Fruit fly (Drosophila melanogaster) whole organism, wandering third instar larva: ENCODE data around the gene CG31960.

Experiments used
- Abd-B ChIP-seq: fragments of >200 bp; optimal IDR thresholded peaks from 2 replicates; lab custom pipeline; 2017; ENCODE audit warnings: missing biosample characterization, missing genetic modification characterization
- CG32264 ChIP-seq: fragments of 200-800 bp; sonication (Bioruptor generic); optimal IDR thresholded peaks from 2 replicates; lab custom pipeline; 2016; ENCODE audit warnings: missing biosample characterization, missing genetic modification characterization
- CG9705 ChIP-seq: fragments of 200-800 bp; sonication (Bioruptor generic); optimal IDR thresholded peaks from 2 replicates; lab custom pipeline; 2018; ENCODE audit warnings: missing biosample characterization, mild to moderate bottlenecking, missing genetic modification characterization
- CrebA ChIP-seq: fragments of 200-800 bp; sonication (Bioruptor generic); optimal IDR thresholded peaks from 2 replicates; lab custom pipeline; 2016; ENCODE audit warnings: missing biosample characterization, mild to moderate bottlenecking, missing genetic modification characterization, borderline replicate concordance
- Dfd ChIP-seq: fragments of >200 bp; optimal IDR thresholded peaks from 2 replicates; lab custom pipeline; 2017; ENCODE audit warnings: missing biosample characterization, missing genetic modification characterization
- Dif ChIP-seq: fragments of 200-275, 200-300 bp; sonication (Bioruptor generic); optimal IDR thresholded peaks from 2 replicates; lab custom pipeline; 2018; ENCODE audit warnings: missing biosample characterization, missing genetic modification characterization; ENCODE audit not compliant: partially characterized antibody
- GATAd ChIP-seq: sonication (Bioruptor generic); optimal IDR thresholded peaks from 2 replicates; lab custom pipeline; 2016; ENCODE audit warnings: missing biosample characterization, missing genetic modification characterization
- HLH106 ChIP-seq: fragments of 200-800 bp; optimal IDR thresholded peaks from 3 replicates; lab custom pipeline; 2019; ENCODE audit warnings: missing biosample characterization, mild to moderate bottlenecking, missing genetic modification characterization, moderate library complexity
- Hnf4 ChIP-seq: fragments of 200-800 bp; sonication (Bioruptor generic); optimal IDR thresholded peaks from 2 replicates; lab custom pipeline; 2016; ENCODE audit warnings: missing biosample characterization, mild to moderate bottlenecking, missing genetic modification characterization
- Hr78 ChIP-seq: fragments of >200 bp; optimal IDR thresholded peaks from 2 replicates; lab custom pipeline; 2017; ENCODE audit warnings: missing biosample characterization, missing genetic modification characterization
- Hr83 ChIP-seq: fragments of 200-300 bp; sonication (Bioruptor generic); optimal IDR thresholded peaks from 2 replicates; lab custom pipeline; 2016; ENCODE audit warnings: missing biosample characterization, mild to moderate bottlenecking, missing genetic modification characterization, moderate library complexity; ENCODE audit not compliant: poor library complexity, severe bottlenecking
- Jra ChIP-seq: sonication (Bioruptor generic); optimal IDR thresholded peaks from 2 replicates; lab custom pipeline; 2016; ENCODE audit warnings: missing biosample characterization, missing genetic modification characterization
- Mio ChIP-seq: sonication (Bioruptor generic); optimal IDR thresholded peaks from 2 replicates; lab custom pipeline; 2016; ENCODE audit warnings: missing biosample characterization, missing genetic modification characterization
- Myc ChIP-seq: fragments of >200 bp; optimal IDR thresholded peaks from 2 replicates; lab custom pipeline; 2017
- N ChIP-seq: fragments of >200 bp; optimal IDR thresholded peaks from 2 replicates; lab custom pipeline; 2018; ENCODE audit warnings: missing biosample characterization, missing external identifiers, missing genetic modification characterization
- OdsH ChIP-seq: fragments of 200-800 bp; sonication (Bioruptor generic); optimal IDR thresholded peaks from 2 replicates; lab custom pipeline; 2016; ENCODE audit warnings: missing biosample characterization, mild to moderate bottlenecking, missing genetic modification characterization
- Rel ChIP-seq, 2 experiments: fragments of 200-800 bp; sonication (Bioruptor generic) in 1 of 2; optimal IDR thresholded peaks; 2 replicates in 1 of 2; 3 replicates in 1 of 2; lab custom pipeline; 2016 to 2019; ENCODE audit warnings: mild to moderate bottlenecking in 2 of 2, missing biosample characterization in 2 of 2, missing genetic modification characterization in 2 of 2, moderate library complexity in 1 of 2
- Sp1 ChIP-seq: fragments of 200-800 bp; sonication (Bioruptor generic); optimal IDR thresholded peaks from 3 replicates; lab custom pipeline; 2019; ENCODE audit warnings: missing biosample characterization, mild to moderate bottlenecking, missing genetic modification characterization, moderate library complexity
- Vsx2 ChIP-seq: fragments of 200-300, 225-300 bp; sonication (Bioruptor generic); optimal IDR thresholded peaks from 2 replicates; lab custom pipeline; 2018; ENCODE audit warnings: missing biosample characterization, missing genetic modification characterization; ENCODE audit not compliant: partially characterized antibody
- br ChIP-seq: fragments of 200-800 bp; sonication (Bioruptor generic); optimal IDR thresholded peaks from 2 replicates; lab custom pipeline; 2016; ENCODE audit warnings: missing biosample characterization, missing genetic modification characterization
- brk ChIP-seq: fragments of 200-800 bp; sonication (Bioruptor generic); optimal IDR thresholded peaks from 2 replicates; lab custom pipeline; 2016; ENCODE audit warnings: missing biosample characterization, mild to moderate bottlenecking, missing genetic modification characterization
- dl ChIP-seq, 2 experiments: fragments of 175-275, 200-275 bp in 1 of 2; fragments of 200-275 bp in 1 of 2; sonication (Bioruptor generic); optimal IDR thresholded peaks; lab custom pipeline; 2018; ENCODE audit warnings: mild to moderate bottlenecking in 2 of 2, missing biosample characterization in 2 of 2, missing genetic modification characterization in 2 of 2, moderate library complexity in 2 of 2; ENCODE audit not compliant: partially characterized antibody in 2 of 2, insufficient read depth in 1 of 2
- dmrt93B ChIP-seq: fragments of 200-800 bp; sonication (Bioruptor generic); optimal IDR thresholded peaks from 2 replicates; lab custom pipeline; 2018; ENCODE audit warnings: missing biosample characterization, mild to moderate bottlenecking, missing genetic modification characterization
- dsf ChIP-seq: sonication (Bioruptor generic); optimal IDR thresholded peaks from 2 replicates; lab custom pipeline; 2016; ENCODE audit warnings: missing biosample characterization, missing genetic modification characterization, borderline replicate concordance
- ey ChIP-seq: fragments of 200-800 bp; sonication (Bioruptor generic); optimal IDR thresholded peaks from 2 replicates; lab custom pipeline; 2016; ENCODE audit warnings: missing biosample characterization, missing genetic modification characterization
- foxo ChIP-seq, 2 experiments: fragments of 200-800 bp; sonication (Bioruptor generic); optimal IDR thresholded peaks; 2 replicates in 1 of 2; 3 replicates in 1 of 2; lab custom pipeline; 2016 to 2017; ENCODE audit warnings: missing biosample characterization in 2 of 2, missing genetic modification characterization in 2 of 2
- fru ChIP-seq: fragments of 200-800 bp; sonication (Bioruptor generic); optimal IDR thresholded peaks from 3 replicates; lab custom pipeline; 2016; ENCODE audit warnings: missing biosample characterization, mild to moderate bottlenecking, missing genetic modification characterization
- h ChIP-seq: fragments of 200-800 bp; sonication (Bioruptor generic); optimal IDR thresholded peaks from 3 replicates; lab custom pipeline; 2016; ENCODE audit warnings: missing biosample characterization, mild to moderate bottlenecking, missing genetic modification characterization
- jim ChIP-seq: fragments of 175-275, 200-325 bp; sonication (Bioruptor generic); optimal IDR thresholded peaks from 2 replicates; lab custom pipeline; 2016; ENCODE audit warnings: missing biosample characterization, mild to moderate bottlenecking, missing genetic modification characterization
- lola ChIP-seq: fragments of >200 bp; optimal IDR thresholded peaks from 2 replicates; lab custom pipeline; 2017; ENCODE audit warnings: missing biosample characterization, missing genetic modification characterization
- pan ChIP-seq: fragments of >200 bp; optimal IDR thresholded peaks from 2 replicates; lab custom pipeline; 2017
- psq ChIP-seq: fragments of 200-800 bp; sonication (Bioruptor generic); optimal IDR thresholded peaks from 3 replicates; lab custom pipeline; 2017; ENCODE audit warnings: missing biosample characterization, mild to moderate bottlenecking, missing genetic modification characterization, moderate library complexity
- rgr ChIP-seq: fragments of 200-800 bp; sonication (Bioruptor generic); optimal IDR thresholded peaks from 3 replicates; lab custom pipeline; 2016; ENCODE audit warnings: missing biosample characterization, mild to moderate bottlenecking, missing genetic modification characterization
- sage ChIP-seq: fragments of 200-800 bp; sonication (Bioruptor generic); optimal IDR thresholded peaks from 2 replicates; lab custom pipeline; 2016; ENCODE audit warnings: missing biosample characterization, mild to moderate bottlenecking, missing genetic modification characterization
- sv ChIP-seq: fragments of 200-800 bp; sonication (Bioruptor generic); optimal IDR thresholded peaks from 3 replicates; lab custom pipeline; 2016; ENCODE audit warnings: missing biosample characterization, missing genetic modification characterization
- tai ChIP-seq: sonication (Bioruptor generic); optimal IDR thresholded peaks from 2 replicates; lab custom pipeline; 2016; ENCODE audit warnings: missing biosample characterization, missing genetic modification characterization
- usp ChIP-seq: fragments of >200 bp; optimal IDR thresholded peaks from 2 replicates; lab custom pipeline; 2017; ENCODE audit warnings: missing biosample characterization, missing genetic modification characterization
- woc ChIP-seq: sonication (Bioruptor generic); optimal IDR thresholded peaks from 2 replicates; lab custom pipeline; 2016; ENCODE audit warnings: missing biosample characterization, mild to moderate bottlenecking, missing genetic modification characterization

CG31960 gene

dm6 chr2L:3773624-3773978, 11.1 kb upstream of the CG31960 start:
- TF ChIP-seq Vsx2 (GFP tag; lab: Kevin White, UChicago) (peak; percentile 58), Sp1 (GFP tag; lab: Kevin White, UChicago) (no peak), Dif (peak; percentile 53), Jra (GFP tag; lab: Kevin White, UChicago) (no peak), psq (GFP tag; lab: Kevin White, UChicago) (peak; percentile 8), CrebA (GFP tag; lab: Kevin White, UChicago) (peak; percentile 27)

- TF ChIP-seq GATAd (GFP tag; lab: Kevin White, UChicago) (no peak), usp (GFP tag; lab: Kevin White, UChicago) (no peak), br (GFP tag; lab: Kevin White, UChicago) (peak; percentile 65), dmrt93B (GFP tag; lab: Kevin White, UChicago) (peak; percentile 24), Vsx2 (GFP tag; lab: Kevin White, UChicago) (no peak), rgr (GFP tag; lab: Kevin White, UChicago) (peak; percentile 7), woc (GFP tag; lab: Kevin White, UChicago) (peak; percentile 43), jim (GFP tag; lab: Kevin White, UChicago) (no peak), foxo (GFP tag; optimal IDR thresholded peaks at IDR 0.05; lab: Kevin White, UChicago) (peak in 1 of 2 experiments; percentile 60), brk (GFP tag; lab: Kevin White, UChicago) (no peak), Hr78 (GFP tag; lab: Kevin White, UChicago) (no peak), tai (GFP tag; lab: Kevin White, UChicago) (no peak), N (no peak), Hnf4 (GFP tag; lab: Kevin White, UChicago) (no peak), OdsH (peak; percentile 22), h (peak; percentile 68), sage (GFP tag; lab: Kevin White, UChicago) (no peak), Sp1 (GFP tag; lab: Kevin White, UChicago) (no peak), HLH106 (tag; lab: Kevin White, UChicago) (peak; percentile 19), lola (GFP tag; lab: Kevin White, UChicago) (no peak), Dif (no peak), CG9705 (no peak), Mio (GFP tag; lab: Kevin White, UChicago) (no peak), ey (GFP tag; lab: Kevin White, UChicago) (peak; percentile 41), CG32264 (GFP tag; lab: Kevin White, UChicago) (no peak), Dfd (GFP tag; lab: Kevin White, UChicago) (no peak), pan (no peak), Rel (GFP tag; optimal IDR thresholded peaks at IDR 0.05; lab: Kevin White, UChicago) (no peak), Rel (tag; optimal IDR thresholded peaks at IDR 0.05; lab: Kevin White, UChicago) (peak; percentile 41), CrebA (GFP tag; lab: Kevin White, UChicago) (no peak), fru (GFP tag; lab: Kevin White, UChicago) (peak; percentile 67), Hr83 (GFP tag; lab: Kevin White, UChicago) (no peak), Abd-B (GFP tag; lab: Kevin White, UChicago) (no peak), dl (GFP tag; optimal IDR thresholded peaks at IDR 0.05; lab: Kevin White, UChicago; ENCODE audit: insufficient read depth in 1 of 2, partially characterized antibody in 2 of 2) (no peak), Jra (GFP tag; lab: Kevin White, UChicago) (no peak), sv (GFP tag; lab: Kevin White, UChicago) (no peak), dsf (GFP tag; lab: Kevin White, UChicago) (no peak), psq (GFP tag; lab: Kevin White, UChicago) (peak; percentile 14), Myc (no peak)
Measured at dm6 chr2L:3775767-3776351, 8.9 kb upstream of the CG31960 start.
